Fruit fly (Drosophila melanogaster): ENCODE measurements around the gene ERp44.

ERp44 gene

DNA sequence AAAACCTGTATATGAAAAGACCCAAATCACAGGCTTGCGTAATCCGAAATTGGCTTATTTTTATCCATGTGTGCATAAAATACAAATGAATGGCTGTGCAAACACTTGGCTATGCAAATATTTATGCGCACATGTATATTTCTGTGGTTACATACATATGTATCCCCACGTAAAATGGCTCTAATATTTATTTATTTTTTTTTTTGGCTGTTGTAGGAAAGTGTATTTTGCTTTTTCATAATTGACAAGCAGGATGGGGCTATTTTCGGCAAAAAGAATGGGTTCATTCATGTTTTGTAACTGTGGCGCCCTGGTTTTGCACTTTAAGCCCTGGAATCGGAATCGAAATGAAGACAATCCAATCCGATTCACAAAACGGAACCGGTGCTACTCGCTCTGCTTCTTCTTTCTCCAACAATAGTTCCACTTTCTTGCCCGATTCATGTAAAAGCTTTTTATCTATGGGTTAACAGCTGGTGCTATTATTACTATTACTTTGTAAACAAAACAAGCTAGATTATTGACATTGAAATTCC is 37.7 kb upstream of the ERp44 start (continued):
- TF ChIP-seq scrt (GFP tag; optimal IDR thresholded peaks at IDR 0.05), result peak; percentile 49
- TF ChIP-seq croc (GFP tag; conservative IDR thresholded peaks at IDR 0.05), result peak; percentile 20; the same call in 1 of the 3 replicates
- TF ChIP-seq da (GFP tag; optimal IDR thresholded peaks at IDR 0.05), result no peak
- TF ChIP-seq Eip74EF (GFP tag; optimal IDR thresholded peaks at IDR 0.05), result peak in 1 of 2 experiments; percentile 14
- TF ChIP-seq Tbp (GFP tag; optimal IDR thresholded peaks at IDR 0.05), result no peak
- peak; percentile 51 for TF ChIP-seq dm (GFP tag; optimal IDR thresholded peaks at IDR 0.05)
- no peak for TF ChIP-seq CG31388 (GFP tag; optimal IDR thresholded peaks at IDR 0.05)
- peak; percentile 99 for TF ChIP-seq CG15514 (GFP tag; optimal IDR thresholded peaks at IDR 0.05)
- peak; percentile 61; the same call in 1 of the 2 replicates for TF ChIP-seq CG31224 (GFP tag; IDR thresholded peaks at IDR 0.05)
- peak; percentile 76 to 84 for TF ChIP-seq Pdp1 (GFP tag; optimal IDR thresholded peaks at IDR 0.05)
- TF ChIP-seq CG13894 (tag; optimal IDR thresholded peaks at IDR 0.05), result peak; percentile 78
- TF ChIP-seq chn (GFP tag; optimal IDR thresholded peaks at IDR 0.05), result peak; percentile 77
- no peak for TF ChIP-seq Spps (tag; optimal IDR thresholded peaks at IDR 0.05)
- TF ChIP-seq ems (GFP tag; optimal IDR thresholded peaks at IDR 0.05), result peak; percentile 71
- peak; percentile 77 for TF ChIP-seq CG9609 (GFP tag; optimal IDR thresholded peaks at IDR 0.05)
- peak; percentile 74 for TF ChIP-seq ind (GFP tag; optimal IDR thresholded peaks at IDR 0.05)
- peak; percentile 73 for TF ChIP-seq CHES-1-like (GFP tag; optimal IDR thresholded peaks at IDR 0.05)
- TF ChIP-seq CG15011 (GFP tag; optimal IDR thresholded peaks at IDR 0.05), result peak; percentile 37
- TF ChIP-seq cg (GFP tag; optimal IDR thresholded peaks at IDR 0.05), result no peak
- peak; percentile 42; the same call in 1 of the 2 replicates for TF ChIP-seq CG4404 (GFP tag; IDR thresholded peaks at IDR 0.05)
- peak; percentile 72 for TF ChIP-seq H15 (GFP tag; IDR thresholded peaks at IDR 0.05)
- TF ChIP-seq CG7987 (GFP tag; optimal IDR thresholded peaks at IDR 0.05), result peak; percentile 38
- peak; percentile 86 for TF ChIP-seq pros (GFP tag; optimal IDR thresholded peaks at IDR 0.05)
- peak; percentile 55; the same call in 2 of the 3 replicates for TF ChIP-seq CG14050 (GFP tag; IDR thresholded peaks at IDR 0.05)
- TF ChIP-seq bowl (GFP tag; IDR thresholded peaks at IDR 0.05), result 0 out of 2 replicates have a peak, but pooled peaks have one; percentile 46
- TF ChIP-seq C15 (GFP tag; IDR thresholded peaks at IDR 0.05), result peak; percentile 55; the same call in 1 of the 3 replicates
- no peak for TF ChIP-seq sna (GFP tag; IDR thresholded peaks at IDR 0.05; ENCODE audit: partially characterized antibody)
- no peak for TF ChIP-seq CG17186 (GFP tag; optimal IDR thresholded peaks at IDR 0.05)
- peak; percentile 43 for TF ChIP-seq tap (tag; optimal IDR thresholded peaks at IDR 0.05)
- TF ChIP-seq Ada2b (GFP tag; IDR thresholded peaks at IDR 0.05), result peak; percentile 70
- TF ChIP-seq Doc2 (GFP tag; IDR thresholded peaks at IDR 0.05), result no peak
- TF ChIP-seq ranshi (GFP tag; IDR thresholded peaks at IDR 0.05), result peak; percentile 62; the same call in 1 of the 2 replicates
- TF ChIP-seq YL-1 (GFP tag; optimal IDR thresholded peaks at IDR 0.05), result no peak
- peak; percentile 12 for TF ChIP-seq MTF-1 (GFP tag; optimal IDR thresholded peaks at IDR 0.05; ENCODE audit: borderline replicate concordance)
- TF ChIP-seq nerfin-1 (tag; optimal IDR thresholded peaks at IDR 0.05), result no peak
- TF ChIP-seq so (GFP tag; IDR thresholded peaks at IDR 0.05), result peak; percentile 86
- TF ChIP-seq jumu (GFP tag; optimal IDR thresholded peaks at IDR 0.05), result peak; percentile 47
- TF ChIP-seq btn (GFP tag; optimal IDR thresholded peaks at IDR 0.05), result peak; percentile 34
- peak; percentile 76 for TF ChIP-seq CG3281 (GFP tag; optimal IDR thresholded peaks at IDR 0.05)
- no peak for TF ChIP-seq Taf1 (GFP tag; IDR thresholded peaks at IDR 0.05)
- TF ChIP-seq ERR (GFP tag; optimal IDR thresholded peaks at IDR 0.05), result peak; percentile 58
- peak; percentile 49; the same call in 1 of the 2 replicates for TF ChIP-seq Ravus (GFP tag; IDR thresholded peaks at IDR 0.05)
- TF ChIP-seq CG15073 (GFP tag; optimal IDR thresholded peaks at IDR 0.05), result no peak
- peak; percentile 45; the same call in 1 of the 2 replicates for TF ChIP-seq CG17612 (GFP tag; IDR thresholded peaks at IDR 0.05)
- TF ChIP-seq oc (tag; optimal IDR thresholded peaks at IDR 0.05), result peak; percentile 60
- TF ChIP-seq tin (GFP tag; optimal IDR thresholded peaks at IDR 0.05), result peak; percentile 77

Data from whole organism, embryonic.